Fruit fly (Drosophila melanogaster) whole organism, embryonic: Measurements from ENCODE around the gene amn.

Source experiments
- Abd-B ChIP-seq: fragments of 200-800 bp; sonication (Bioruptor generic); optimal IDR thresholded peaks from 2 replicates; lab custom pipeline; 2018; ENCODE audit warnings: missing biosample characterization, mild to moderate bottlenecking, missing genetic modification characterization, moderate library complexity
- B-H1 ChIP-seq: fragments of 200-800 bp; sonication (Bioruptor generic); IDR thresholded peaks from 3 replicates; pipeline ENCODE4 v1.3.6; 2022; ENCODE audit warnings: missing biosample characterization, missing genetic modification characterization
- BtbVII ChIP-seq: fragments of 200-800 bp; sonication (Bioruptor generic); optimal IDR thresholded peaks from 3 replicates; lab custom pipeline; 2017; ENCODE audit warnings: missing biosample characterization, mild to moderate bottlenecking, missing genetic modification characterization
- Bteb2 ChIP-seq: fragments of 200-800 bp; sonication (Bioruptor generic); optimal IDR thresholded peaks from 2 replicates; lab custom pipeline; 2016; ENCODE audit warnings: missing biosample characterization, missing genetic modification characterization
- CG10979 ChIP-seq: fragments of 200-800 bp; sonication (Bioruptor generic); optimal IDR thresholded peaks from 2 replicates; lab custom pipeline; 2018; ENCODE audit warnings: missing biosample characterization, mild to moderate bottlenecking, missing genetic modification characterization, moderate library complexity
- CG13296 ChIP-seq: fragments of 200-800 bp; sonication (Bioruptor generic); optimal IDR thresholded peaks from 3 replicates; lab custom pipeline; 2018; ENCODE audit warnings: missing biosample characterization, mild to moderate bottlenecking, missing genetic modification characterization
- CG15073 ChIP-seq: fragments of 200-800 bp; sonication (Bioruptor generic); optimal IDR thresholded peaks from 2 replicates; lab custom pipeline; 2016; ENCODE audit warnings: missing biosample characterization, missing genetic modification characterization
- CG16779 ChIP-seq: fragments of 200-800 bp; sonication (Bioruptor generic); IDR thresholded peaks from 2 replicates; pipeline ENCODE4 v1.3.6; 2022; ENCODE audit warnings: missing biosample characterization, missing genetic modification characterization
- CG1792 ChIP-seq: fragments of 200-800 bp; sonication (Bioruptor generic); optimal IDR thresholded peaks from 2 replicates; lab custom pipeline; 2016; ENCODE audit warnings: missing biosample characterization, missing genetic modification characterization
- CG1832 ChIP-seq: fragments of 200-800 bp; sonication (Bioruptor generic); optimal IDR thresholded peaks from 2 replicates; lab custom pipeline; 2017; ENCODE audit warnings: missing biosample characterization, mild to moderate bottlenecking, missing genetic modification characterization, inconsistent platforms
- CG3065 ChIP-seq: fragments of 200-800 bp; sonication (Bioruptor generic); optimal IDR thresholded peaks from 2 replicates; lab custom pipeline; 2016; ENCODE audit warnings: missing biosample characterization, missing genetic modification characterization
- CG3726 ChIP-seq: fragments of 200-800 bp; sonication (Bioruptor generic); IDR thresholded peaks from 3 replicates; pipeline ENCODE4, ENCODE4 v1.3.6; 2022; ENCODE audit warnings: missing biosample characterization, missing genetic modification characterization
- CG4282 ChIP-seq: fragments of 200-800 bp; sonication (Bioruptor generic); optimal IDR thresholded peaks from 2 replicates; lab custom pipeline; 2016; ENCODE audit warnings: missing biosample characterization, missing genetic modification characterization
- CG6683 ChIP-seq: fragments of 200-800 bp; sonication (Bioruptor generic); optimal IDR thresholded peaks from 2 replicates; lab custom pipeline; 2017; ENCODE audit warnings: missing biosample characterization, mild to moderate bottlenecking, missing genetic modification characterization, missing genetic modification reagents
- CG7556 ChIP-seq: fragments of 200-800 bp; sonication (Bioruptor generic); optimal IDR thresholded peaks from 2 replicates; lab custom pipeline; 2017; ENCODE audit warnings: missing biosample characterization, mild to moderate bottlenecking, missing genetic modification characterization
- CG8290 ChIP-seq, 3 experiments: fragments of 200-800 bp; sonication (Bioruptor generic); optimal IDR thresholded peaks; 2 replicates each; lab custom pipeline; 2016 to 2019; ENCODE audit warnings: missing biosample characterization in 3 of 3, missing genetic modification characterization in 3 of 3, mild to moderate bottlenecking in 2 of 3, moderate library complexity in 1 of 3
- CG9609 ChIP-seq: fragments of 200-800 bp; sonication (Bioruptor generic); optimal IDR thresholded peaks from 3 replicates; lab custom pipeline; 2016; ENCODE audit warnings: missing biosample characterization, missing genetic modification characterization
- CG9727 ChIP-seq: fragments of 200-800 bp; sonication (Bioruptor generic); optimal IDR thresholded peaks from 3 replicates; lab custom pipeline; 2017; ENCODE audit warnings: missing biosample characterization, mild to moderate bottlenecking, missing genetic modification characterization
- Eip74EF ChIP-seq, 2 experiments: fragments of 200-800 bp in 1 of 2; fragments of >200 bp in 1 of 2; sonication (Bioruptor generic) in 1 of 2; optimal IDR thresholded peaks; 2 replicates each; lab custom pipeline; 2017 to 2019; ENCODE audit warnings: missing biosample characterization in 2 of 2, missing genetic modification characterization in 2 of 2, mild to moderate bottlenecking in 1 of 2, moderate library complexity in 1 of 2
- Fer1 ChIP-seq: fragments of 200-800 bp; sonication (Bioruptor generic); optimal IDR thresholded peaks from 2 replicates; lab custom pipeline; 2017; ENCODE audit warnings: missing biosample characterization, mild to moderate bottlenecking, missing genetic modification characterization
- Fer3 ChIP-seq: fragments of 200-800 bp; sonication (Bioruptor generic); optimal IDR thresholded peaks from 2 replicates; lab custom pipeline; 2018; ENCODE audit warnings: missing biosample characterization, mild to moderate bottlenecking, missing genetic modification characterization, moderate library complexity
- HLHmδ ChIP-seq: fragments of 200-800 bp; sonication (Bioruptor generic); optimal IDR thresholded peaks from 2 replicates; lab custom pipeline; 2018; ENCODE audit warnings: missing biosample characterization, mild to moderate bottlenecking, missing genetic modification characterization, moderate library complexity
- Hr51 ChIP-seq, 2 experiments: fragments of 200-800 bp; sonication (Bioruptor generic); optimal IDR thresholded peaks; 2 replicates in 1 of 2; 3 replicates in 1 of 2; lab custom pipeline; 2016 to 2018; ENCODE audit warnings: missing biosample characterization in 2 of 2, missing genetic modification characterization in 2 of 2, mild to moderate bottlenecking in 1 of 2, moderate library complexity in 1 of 2
- Mrtf ChIP-seq: fragments of 200-800 bp; sonication (Bioruptor generic); IDR thresholded peaks from 3 replicates; pipeline ENCODE4 v1.3.6; 2022; ENCODE audit warnings: missing biosample characterization, missing genetic modification characterization
- Sin3A ChIP-seq: fragments of >200 bp; optimal IDR thresholded peaks from 2 replicates; lab custom pipeline; 2018
- bcd ChIP-seq: fragments of 200-800 bp; sonication (Bioruptor generic); optimal IDR thresholded peaks from 2 replicates; lab custom pipeline; 2017; ENCODE audit warnings: missing biosample characterization, mild to moderate bottlenecking, missing genetic modification characterization
- cg ChIP-seq: fragments of 200-800 bp; sonication (Bioruptor generic); optimal IDR thresholded peaks from 3 replicates; lab custom pipeline; 2019; ENCODE audit warnings: missing biosample characterization, mild to moderate bottlenecking, missing genetic modification characterization, moderate library complexity
- chif ChIP-seq, 2 experiments: fragments of 200-800 bp; sonication (Bioruptor generic); optimal IDR thresholded peaks; 3 replicates each; lab custom pipeline; 2016; ENCODE audit warnings: missing biosample characterization in 2 of 2, missing genetic modification characterization in 2 of 2
- dm ChIP-seq: fragments of 200-800 bp; sonication (Bioruptor generic); optimal IDR thresholded peaks from 3 replicates; lab custom pipeline; 2016; ENCODE audit warnings: missing biosample characterization, missing genetic modification characterization
- dmrt11E ChIP-seq: fragments of 200-800 bp; sonication (Bioruptor generic); optimal IDR thresholded peaks from 3 replicates; lab custom pipeline; 2018; ENCODE audit warnings: missing biosample characterization, mild to moderate bottlenecking, missing genetic modification characterization, moderate library complexity
- eve ChIP-seq, 2 experiments: fragments of >200 bp; optimal IDR thresholded peaks; 2 replicates each; lab custom pipeline; 2017; ENCODE audit warnings: missing biosample characterization in 2 of 2, missing genetic modification characterization in 2 of 2
- fd96Cb ChIP-seq: fragments of 200-800 bp; sonication (Bioruptor generic); optimal IDR thresholded peaks from 2 replicates; lab custom pipeline; 2018; ENCODE audit warnings: missing biosample characterization, mild to moderate bottlenecking, missing genetic modification characterization, moderate library complexity
- hbn ChIP-seq: fragments of 200-800 bp; sonication (Bioruptor generic); IDR thresholded peaks from 2 replicates; pipeline ENCODE4 v1.3.6; 2022; ENCODE audit warnings: missing biosample characterization, missing genetic modification characterization; ENCODE audit not compliant: partially characterized antibody
- mld ChIP-seq: fragments of 200-800 bp; sonication (Bioruptor generic); IDR thresholded peaks from 3 replicates; pipeline ENCODE4 v1.3.6; 2022; ENCODE audit warnings: missing biosample characterization, missing genetic modification characterization; ENCODE audit not compliant: partially characterized antibody
- nmo ChIP-seq: fragments of 200-800 bp; sonication (Bioruptor generic); optimal IDR thresholded peaks from 2 replicates; lab custom pipeline; 2018; ENCODE audit warnings: missing biosample characterization, mild to moderate bottlenecking, missing genetic modification characterization, moderate library complexity
- onecut ChIP-seq: fragments of 200-800 bp; sonication (Bioruptor generic); IDR thresholded peaks from 2 replicates; pipeline ENCODE4 v1.3.6; 2022; ENCODE audit warnings: missing biosample characterization, missing genetic modification characterization
- pb ChIP-seq: fragments of 200-800 bp; sonication (Bioruptor generic); optimal IDR thresholded peaks from 3 replicates; lab custom pipeline; 2016; ENCODE audit warnings: missing biosample characterization, missing genetic modification characterization
- prd ChIP-seq, 3 experiments: fragments of >200 bp in 2 of 3; fragments of 200-800 bp in 1 of 3; sonication (Bioruptor generic) in 1 of 3; optimal IDR thresholded peaks in 2 of 3; IDR thresholded peaks in 1 of 3; 2 replicates in 2 of 3; 3 replicates in 1 of 3; pipeline versions ENCODE4 v1.3.6 to Lab custom; 2017 to 2022; ENCODE audit warnings: missing biosample characterization in 1 of 3, missing genetic modification characterization in 1 of 3
- pzg ChIP-seq: fragments of 200-800 bp; sonication (Bioruptor generic); optimal IDR thresholded peaks from 3 replicates; lab custom pipeline; 2018; ENCODE audit warnings: missing biosample characterization, mild to moderate bottlenecking, missing genetic modification characterization, moderate library complexity
- sima ChIP-seq: fragments of 200-800 bp; sonication (Bioruptor generic); optimal IDR thresholded peaks from 2 replicates; lab custom pipeline; 2016; ENCODE audit warnings: missing biosample characterization, missing genetic modification characterization
- slbo ChIP-seq: fragments of 200-800 bp; sonication (Bioruptor generic); IDR thresholded peaks from 2 replicates; pipeline ENCODE4 v1.3.6; 2022; ENCODE audit warnings: missing biosample characterization, missing genetic modification characterization
- sna ChIP-seq: fragments of 200-800 bp; sonication (Bioruptor generic); IDR thresholded peaks from 2 replicates; pipeline ENCODE4 v1.3.6; 2022; ENCODE audit warnings: missing biosample characterization, missing genetic modification characterization; ENCODE audit not compliant: partially characterized antibody
- sqz ChIP-seq: fragments of 200-800 bp; sonication (Bioruptor generic); optimal IDR thresholded peaks from 3 replicates; lab custom pipeline; 2018; ENCODE audit warnings: missing biosample characterization, mild to moderate bottlenecking, missing genetic modification characterization
- sug ChIP-seq: fragments of 200-800 bp; optimal IDR thresholded peaks from 2 replicates; lab custom pipeline; 2019; ENCODE audit warnings: missing biosample characterization, mild to moderate bottlenecking, missing genetic modification characterization, moderate library complexity
- tna ChIP-seq: fragments of 200-800 bp; sonication (Bioruptor generic); IDR thresholded peaks from 2 replicates; pipeline ENCODE4 v1.3.6; 2022; ENCODE audit warnings: missing biosample characterization, missing genetic modification characterization; ENCODE audit not compliant: partially characterized antibody
- trem ChIP-seq: fragments of 200-800 bp; optimal IDR thresholded peaks from 3 replicates; lab custom pipeline; 2019; ENCODE audit warnings: missing biosample characterization, mild to moderate bottlenecking, missing genetic modification characterization, moderate library complexity
- zfh1 ChIP-seq: fragments of 200-800 bp; sonication (Bioruptor generic); IDR thresholded peaks from 3 replicates; pipeline ENCODE4 v1.3.6; 2022; ENCODE audit warnings: missing biosample characterization, missing genetic modification characterization

The amn gene

dm6 chrX:19865389-19866144, 24.3 kb downstream of the amn start, which contains the start of gene THADA (continued):
- TF ChIP-seq CG9609 (GFP tag; lab: Kevin White, UChicago) (peak; percentile 29), sima (GFP tag; lab: Kevin White, UChicago) (no peak), sqz (GFP tag; lab: Kevin White, UChicago) (no peak), Hr51 (GFP tag; optimal IDR thresholded peaks at IDR 0.05; lab: Kevin White, UChicago) (peak in 1 of 2 experiments; percentile 37), CG1832 (GFP tag; lab: Kevin White, UChicago) (no peak), cg (GFP tag; lab: Kevin White, UChicago) (no peak), B-H1 (GFP tag; lab: Robert Waterston, UW) (peak; percentile 13; the same call in 1 of the 3 replicates), dmrt11E (tag; lab: Kevin White, UChicago) (peak; percentile 40), pzg (GFP tag; lab: Kevin White, UChicago) (peak; percentile 98), CG4282 (peak; percentile 9), mld (GFP tag; lab: Robert Waterston, UW) (peak; percentile 84), chif (GFP tag; optimal IDR thresholded peaks at IDR 0.05; lab: Kevin White, UChicago) (peak; percentile 20 to 23), Fer1 (GFP tag; lab: Kevin White, UChicago) (no peak), HLHmδ (no peak), onecut (GFP tag; lab: Robert Waterston, UW) (no peak), sug (peak; percentile 24), CG10979 (peak; percentile 34), CG16779 (GFP tag; lab: Robert Waterston, UW) (0 out of 2 replicates have a peak, but pooled peaks have one; percentile 7), slbo (GFP tag; lab: Robert Waterston, UW) (peak; percentile 37; the same call in 1 of the 2 replicates), Sin3A (lab: Kevin White, UChicago) (peak; percentile 83), Fer3 (tag; lab: Kevin White, UChicago) (peak; percentile 46), CG7556 (GFP tag; lab: Kevin White, UChicago) (peak; percentile 56), dm (GFP tag; lab: Kevin White, UChicago) (peak; percentile 51), CG15073 (no peak), prd (optimal IDR thresholded peaks at IDR 0.05; lab: Kevin White, UChicago) (no peak), prd (GFP tag; IDR thresholded peaks at IDR 0.05; lab: Robert Waterston, UW) (peak; percentile 29; the same call in 1 of the 3 replicates), zfh1 (GFP tag; lab: Robert Waterston, UW) (0 out of 3 replicates have a peak, but pooled peaks have one; percentile 19), hbn (peak; percentile 92), trem (tag; lab: Kevin White, UChicago) (peak; percentile 64), BtbVII (peak; percentile 11), tna (GFP tag; lab: Robert Waterston, UW) (peak; percentile 87), Abd-B (GFP tag; lab: Kevin White, UChicago) (peak; percentile 43), CG9727 (GFP tag; lab: Kevin White, UChicago) (peak; percentile 61), CG8290 (GFP tag; optimal IDR thresholded peaks at IDR 0.05; lab: Kevin White, UChicago) (peak; percentile 98), CG8290 (tag; optimal IDR thresholded peaks at IDR 0.05; lab: Kevin White, UChicago) (peak; percentile 96 to 99), nmo (GFP tag; lab: Kevin White, UChicago) (peak; percentile 41), CG13296 (GFP tag; lab: Kevin White, UChicago) (no peak), Mrtf (no peak), eve (GFP tag; optimal IDR thresholded peaks at IDR 0.05; lab: Kevin White, UChicago) (no peak), CG1792 (GFP tag; lab: Kevin White, UChicago) (peak; percentile 10), sna (peak; percentile 91), Bteb2 (GFP tag; lab: Kevin White, UChicago) (no peak), CG6683 (GFP tag; lab: Kevin White, UChicago) (no peak), pb (GFP tag; lab: Kevin White, UChicago) (no peak), CG3065 (GFP tag; lab: Kevin White, UChicago) (no peak), fd96Cb (tag; lab: Kevin White, UChicago) (no peak), Eip74EF (GFP tag; optimal IDR thresholded peaks at IDR 0.05; lab: Kevin White, UChicago) (no peak), bcd (GFP tag; lab: Kevin White, UChicago) (peak; percentile 40), CG3726 (GFP tag; lab: Robert Waterston, UW) (no peak)
